Worm (Caenorhabditis elegans) whole organism, L1 larva: ENCODE measurements around the gene K08H10.10.

Source experiments
- C04F5.9 ChIP-seq: sonication (generic microtip); optimal IDR thresholded peaks from 2 replicates; lab custom pipeline; 2016; ENCODE audit warnings: missing genetic modification characterization, missing compliant biosample characterization
- aly-2 ChIP-seq: fragments of 150-350 bp; optimal IDR thresholded peaks from 2 replicates; lab custom pipeline; 2014; ENCODE audit warnings: missing biosample characterization, missing genetic modification characterization

DNA sequence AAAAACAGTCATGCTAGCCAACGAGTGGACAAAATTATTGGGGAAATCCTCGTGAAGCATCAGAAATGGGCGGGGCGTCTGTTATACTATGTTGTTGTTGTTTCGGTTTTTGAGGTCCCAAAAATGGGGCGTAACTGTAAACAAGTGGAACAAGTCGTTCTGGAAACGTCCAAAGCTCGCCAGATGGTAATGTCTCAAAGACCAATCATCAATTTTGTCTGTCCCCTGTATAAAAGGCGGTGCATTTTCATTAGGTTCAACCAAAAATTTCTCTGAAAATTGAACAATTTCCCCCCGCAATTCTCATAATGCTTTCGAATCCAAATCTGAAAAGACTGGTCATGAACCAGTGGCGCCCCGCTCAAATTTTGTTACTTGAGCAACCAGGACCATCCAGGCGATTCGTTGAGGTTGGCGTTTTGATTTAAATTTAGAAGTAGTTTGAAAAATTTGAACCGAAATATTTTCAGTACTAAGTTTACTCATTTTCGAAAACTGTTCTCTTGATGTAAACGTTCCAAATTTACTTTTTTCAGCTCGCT is 18.3 kb downstream of the K08H10.10 start:
- TF ChIP-seq aly-2 (tag; lab: Kevin White, UChicago) = no peak
- TF ChIP-seq C04F5.9 (tag; lab: Kevin White, UChicago) = no peak
